Fruit fly (Drosophila melanogaster) whole organism, adult: Measurements from ENCODE around the gene flr.

ENCODE experiments used
- CG11617 ChIP-seq: fragments of 200-800 bp; sonication (Bioruptor generic); optimal IDR thresholded peaks from 2 replicates; lab custom pipeline; 2017; ENCODE audit warnings: mild to moderate bottlenecking, missing biosample characterization, missing genetic modification reagents, missing genetic modification characterization
- CG5204 ChIP-seq: fragments of 200-800 bp; sonication (Bioruptor generic); optimal IDR thresholded peaks from 2 replicates; lab custom pipeline; 2016; ENCODE audit warnings: missing biosample characterization, missing genetic modification characterization
- CG7045 ChIP-seq: fragments of 200-800 bp; sonication (Bioruptor generic); optimal IDR thresholded peaks from 2 replicates; lab custom pipeline; 2017; ENCODE audit warnings: missing biosample characterization, mild to moderate bottlenecking, missing genetic modification characterization
- Clk ChIP-seq: fragments of 200-800 bp; sonication (Bioruptor generic); optimal IDR thresholded peaks from 2 replicates; lab custom pipeline; 2017; ENCODE audit warnings: missing biosample characterization, missing genetic modification characterization
- cic ChIP-seq: fragments of 200-800 bp; sonication (Bioruptor generic); optimal IDR thresholded peaks from 2 replicates; lab custom pipeline; 2017; ENCODE audit warnings: missing biosample characterization, mild to moderate bottlenecking, missing genetic modification characterization, moderate library complexity
- kay ChIP-seq: fragments of 200-800 bp; sonication (Bioruptor generic); peaks from one replicate; lab custom pipeline; 2016; ENCODE audit warnings: missing biosample characterization, missing genetic modification characterization, borderline replicate concordance
- tj ChIP-seq: fragments of 200-800 bp; sonication (Bioruptor generic); optimal IDR thresholded peaks from 3 replicates; lab custom pipeline; 2017; ENCODE audit warnings: missing biosample characterization, mild to moderate bottlenecking, missing genetic modification characterization, moderate library complexity

DNA sequence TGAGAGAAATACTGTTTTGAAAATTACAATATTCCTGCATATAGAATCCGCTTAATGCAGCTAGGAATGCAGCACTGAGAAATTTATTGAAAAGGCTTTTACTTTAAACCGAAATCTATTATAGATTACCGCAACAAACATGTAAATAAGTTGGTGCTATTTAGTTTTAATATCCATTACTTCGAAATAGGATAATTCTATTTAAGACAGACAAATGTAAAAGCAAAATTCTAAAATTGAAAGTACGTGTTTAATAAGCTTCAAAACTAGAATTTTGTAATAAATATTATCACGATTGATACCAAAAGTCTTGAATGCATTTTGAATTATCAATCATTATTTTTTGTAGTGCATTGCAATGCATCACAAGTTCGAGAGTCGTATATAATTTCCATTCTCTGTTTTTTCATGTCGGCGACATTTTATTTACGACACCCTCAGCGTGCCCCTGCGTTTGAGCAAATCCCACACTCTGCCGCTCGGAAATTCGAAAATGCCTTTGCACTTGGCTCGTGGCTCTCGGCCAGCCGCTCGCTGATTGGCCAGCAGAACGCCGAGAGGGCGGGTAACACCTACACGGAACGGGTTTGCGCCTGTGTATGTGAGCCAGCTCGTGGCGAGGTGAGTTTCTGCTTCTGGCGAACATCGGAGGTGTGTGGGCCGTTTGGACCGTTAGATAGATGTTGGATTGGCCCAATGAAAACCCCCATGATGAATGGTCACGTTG lies 9.3 kb upstream of the flr start:
- TF ChIP-seq CG7045 (GFP tag; lab: Kevin White, UChicago) (no peak), CG11617 (GFP tag; lab: Kevin White, UChicago) (no peak), cic (GFP tag; lab: Kevin White, UChicago) (no peak), kay (GFP tag; lab: Kevin White, UChicago) (no peak), Clk (GFP tag; lab: Kevin White, UChicago) (no peak), CG5204 (no peak), tj (GFP tag; lab: Kevin White, UChicago) (no peak)
